Fruit fly (Drosophila melanogaster): ENCODE measurements around the gene CG2150.

CG2150 gene

dm6 chr3R:31719497-31719896, 45.1 kb downstream of the CG2150 start:
- TF ChIP-seq unc-4 (GFP tag; IDR thresholded peaks at IDR 0.05; ENCODE audit: partially characterized antibody) (no peak), lov (optimal IDR thresholded peaks at IDR 0.05) (no peak), lov (GFP tag; IDR thresholded peaks at IDR 0.05) (0 out of 3 replicates have a peak, but pooled peaks have one; percentile 29), gcm (GFP tag; optimal IDR thresholded peaks at IDR 0.05) (peak; percentile 41), Elba2 (GFP tag; optimal IDR thresholded peaks at IDR 0.05) (no peak), CG10366 (GFP tag; IDR thresholded peaks at IDR 0.05) (0 out of 2 replicates have a peak, but pooled peaks have one; percentile 16), peb (GFP tag; IDR thresholded peaks at IDR 0.05) (no peak), crol (GFP tag; IDR thresholded peaks at IDR 0.05) (peak; percentile 54), cad (GFP tag; optimal IDR thresholded peaks at IDR 0.05) (no peak), sr (GFP tag; IDR thresholded peaks at IDR 0.05) (peak; percentile 75; the same call in 2 of the 3 replicates), bigmax (GFP tag; optimal IDR thresholded peaks at IDR 0.05) (no peak), E2f2 (GFP tag; IDR thresholded peaks at IDR 0.05) (no peak), HmgZ (tag; optimal IDR thresholded peaks at IDR 0.05) (no peak), ken (GFP tag; IDR thresholded peaks at IDR 0.05) (0 out of 3 replicates have a peak, but pooled peaks have one; percentile 11), ttk (GFP tag; IDR thresholded peaks at IDR 0.05) (peak; percentile 30; the same call in 1 of the 2 replicates), slbo (GFP tag; IDR thresholded peaks at IDR 0.05) (0 out of 2 replicates have a peak, but pooled peaks have one; percentile 14), dan (GFP tag; IDR thresholded peaks at IDR 0.05) (no peak), CG4820 (GFP tag; optimal IDR thresholded peaks at IDR 0.05) (no peak)

- TF ChIP-seq nom (GFP tag; optimal IDR thresholded peaks at IDR 0.05): peak; percentile 54
- no peak for TF ChIP-seq jigr1 (GFP tag; IDR thresholded peaks at IDR 0.05)
Measured at dm6 chr3R:31718967-31719366, 45.6 kb downstream of the CG2150 start.

dm6 chr3R:31718168-31718565, 46.4 kb downstream of the CG2150 start:
- TF ChIP-seq bcd (GFP tag; optimal IDR thresholded peaks at IDR 0.05): peak; percentile 8
- peak; percentile 34 for TF ChIP-seq CG3281 (GFP tag; optimal IDR thresholded peaks at IDR 0.05)
- TF ChIP-seq CoRest (tag; optimal IDR thresholded peaks at IDR 0.05): peak; percentile 10
- TF ChIP-seq ewg (GFP tag; optimal IDR thresholded peaks at IDR 0.05): peak; percentile 2
- peak; percentile 28 for TF ChIP-seq Blimp-1 (GFP tag; optimal IDR thresholded peaks at IDR 0.05)
- peak; percentile 21 for TF ChIP-seq CG2712 (tag; optimal IDR thresholded peaks at IDR 0.05)
- no peak for TF ChIP-seq CG31388 (GFP tag; optimal IDR thresholded peaks at IDR 0.05)
- peak; percentile 76 for TF ChIP-seq D19B (GFP tag; optimal IDR thresholded peaks at IDR 0.05)
- TF ChIP-seq CG17361 (GFP tag; IDR thresholded peaks at IDR 0.05): 0 out of 3 replicates have a peak, but pooled peaks have one; percentile 25
- no peak for TF ChIP-seq Dip3 (GFP tag; optimal IDR thresholded peaks at IDR 0.05)
- no peak for TF ChIP-seq CrebB (tag; optimal IDR thresholded peaks at IDR 0.05)
- TF ChIP-seq Ptx1 (GFP tag; IDR thresholded peaks at IDR 0.05): peak; percentile 11; the same call in 1 of the 2 replicates
- peak; percentile 0 for TF ChIP-seq nmo (GFP tag; optimal IDR thresholded peaks at IDR 0.05)
- no peak for TF ChIP-seq wdn (GFP tag; IDR thresholded peaks at IDR 0.05)
- no peak for TF ChIP-seq CG12744 (GFP tag; optimal IDR thresholded peaks at IDR 0.05)
- TF ChIP-seq CG12299 (tag; optimal IDR thresholded peaks at IDR 0.05): no peak
- peak; percentile 22; the same call in 1 of the 2 replicates for TF ChIP-seq sisA (GFP tag; IDR thresholded peaks at IDR 0.05)
- peak; percentile 8 for TF ChIP-seq CG1603 (tag; optimal IDR thresholded peaks at IDR 0.05)
- TF ChIP-seq CG10209 (GFP tag; optimal IDR thresholded peaks at IDR 0.05): no peak
- peak; percentile 22 for TF ChIP-seq CG2678 (tag; optimal IDR thresholded peaks at IDR 0.05)
- TF ChIP-seq disco-r (GFP tag; optimal IDR thresholded peaks at IDR 0.05): no peak
- TF ChIP-seq phol (tag; optimal IDR thresholded peaks at IDR 0.05): peak; percentile 41
- peak; percentile 1 for TF ChIP-seq CG7839 (tag; optimal IDR thresholded peaks at IDR 0.05)
- TF ChIP-seq Sox102F (GFP tag; optimal IDR thresholded peaks at IDR 0.05): peak; percentile 26
- peak; percentile 18 for TF ChIP-seq Xbp1 (GFP tag; optimal IDR thresholded peaks at IDR 0.05)
- TF ChIP-seq ci (GFP tag; IDR thresholded peaks at IDR 0.05): peak; percentile 31; the same call in 1 of the 3 replicates
- TF ChIP-seq CG11456 (GFP tag; IDR thresholded peaks at IDR 0.05): no peak
- peak; percentile 24 for TF ChIP-seq fd96Cb (tag; optimal IDR thresholded peaks at IDR 0.05)
- TF ChIP-seq dati (GFP tag; IDR thresholded peaks at IDR 0.05): no peak

All from whole organism, embryonic.